Worm (Caenorhabditis elegans) whole organism, L2 larva: ENCODE data around the gene C28H8.8.

ENCODE experiments used
- elt-1 ChIP-seq: fragments of 150-350 bp; optimal IDR thresholded peaks from 2 replicates; lab custom pipeline; 2014; ENCODE audit warnings: missing biosample characterization, missing genetic modification characterization
- lsy-2 ChIP-seq, 2 experiments: fragments of 150-350 bp in 1 of 2; sonication (generic microtip) in 1 of 2; optimal IDR thresholded peaks; 2 replicates each; lab custom pipeline; 2014 to 2017; ENCODE audit warnings: missing biosample characterization in 2 of 2, missing genetic modification characterization in 2 of 2
- nhr-6 ChIP-seq: fragments of 150-350 bp; optimal IDR thresholded peaks from 2 replicates; lab custom pipeline; 2014; ENCODE audit warnings: missing biosample characterization, missing genetic modification characterization
- zag-1 ChIP-seq: fragments of 150-350 bp; optimal IDR thresholded peaks from 2 replicates; lab custom pipeline; 2014; ENCODE audit warnings: missing biosample characterization, missing genetic modification characterization

ce11 chrIII:5936992-5937391 is 48.4 kb upstream of the C28H8.8 start, which contains the start of gene EGAP1.1:
- TF ChIP-seq elt-1, result no peak
- TF ChIP-seq nhr-6 (tag; lab: Kevin White, UChicago), result no peak
- TF ChIP-seq lsy-2 (tag; optimal IDR thresholded peaks at IDR 0.05; lab: Kevin White, UChicago), result no peak
- no peak for TF ChIP-seq zag-1 (tag; lab: Kevin White, UChicago)
